Fruit fly (Drosophila melanogaster): Measurements from ENCODE around the gene CG14115.

Gene CG14115

DNA sequence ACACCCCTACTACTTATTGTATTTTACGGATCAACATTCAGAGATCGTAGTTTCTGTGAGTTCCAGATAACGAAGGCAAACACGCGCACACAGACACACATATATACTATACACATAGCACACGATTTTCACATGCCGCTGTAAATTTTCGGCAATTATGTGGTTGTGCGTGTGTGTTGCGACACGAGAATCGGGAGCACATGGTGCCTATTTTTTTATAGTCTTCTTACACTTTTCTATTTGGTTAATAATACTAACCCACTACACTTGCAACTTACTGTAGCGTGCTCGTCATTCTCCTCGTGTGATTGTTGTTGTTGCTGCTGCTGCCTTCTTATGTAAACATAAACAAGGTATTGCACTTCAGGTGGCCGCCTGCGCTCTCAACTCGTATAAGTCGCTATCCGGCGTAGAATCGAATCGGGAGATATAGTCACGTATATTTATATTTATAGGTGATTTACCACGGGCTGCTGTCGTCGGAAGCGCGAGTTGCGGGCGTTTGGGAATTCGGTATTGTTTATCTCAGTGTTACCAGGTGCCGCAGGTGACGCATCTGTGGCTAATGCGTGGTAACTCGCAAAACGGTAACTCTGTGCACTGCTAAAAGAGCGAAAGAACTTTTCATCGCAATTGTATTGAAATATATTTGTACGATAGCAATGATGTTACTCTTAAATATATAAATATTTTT lies 38.9 kb downstream of the CG14115 start, which contains the start of gene Adk2 (continued):
- no peak for TF ChIP-seq CG11762 (GFP tag; optimal IDR thresholded peaks at IDR 0.05; ENCODE audit: insufficient read depth)
- TF ChIP-seq fkh (GFP tag; optimal IDR thresholded peaks at IDR 0.05), result peak; percentile 77
- peak; percentile 52 for TF ChIP-seq CG6163 (GFP tag; IDR thresholded peaks at IDR 0.05)
- TF ChIP-seq dsx (GFP tag; optimal IDR thresholded peaks at IDR 0.05; ENCODE audit: poor library complexity, severe bottlenecking), result no peak
- TF ChIP-seq CG8319 (GFP tag; optimal IDR thresholded peaks at IDR 0.05), result no peak
- no peak for TF ChIP-seq ss (GFP tag; optimal IDR thresholded peaks at IDR 0.05)
- peak; percentile 38 for TF ChIP-seq Eip78C (GFP tag)
- no peak for TF ChIP-seq Hr4 (GFP tag; optimal IDR thresholded peaks at IDR 0.05)
- no peak for TF ChIP-seq acj6 (GFP tag; optimal IDR thresholded peaks at IDR 0.05)
- TF ChIP-seq OdsH (GFP tag; optimal IDR thresholded peaks at IDR 0.05), result no peak
- TF ChIP-seq CG7368 (GFP tag; optimal IDR thresholded peaks at IDR 0.05), result peak; percentile 12
- TF ChIP-seq CG15336 (GFP tag; IDR thresholded peaks at IDR 0.05), result 0 out of 2 replicates have a peak, but pooled peaks have one; percentile 8
- TF ChIP-seq CG6276 (GFP tag; optimal IDR thresholded peaks at IDR 0.05), result no peak
- no peak for TF ChIP-seq CG1621 (tag; optimal IDR thresholded peaks at IDR 0.05)
- no peak for TF ChIP-seq CG11902 (GFP tag; optimal IDR thresholded peaks at IDR 0.05)
- TF ChIP-seq Eip75B (GFP tag; optimal IDR thresholded peaks at IDR 0.05), result no peak
- TF ChIP-seq Eip93F (GFP tag; optimal IDR thresholded peaks at IDR 0.05), result peak; percentile 42
- no peak for TF ChIP-seq achi (GFP tag; optimal IDR thresholded peaks at IDR 0.05)
- TF ChIP-seq Sox15 (GFP tag; optimal IDR thresholded peaks at IDR 0.05), result no peak

DNA sequence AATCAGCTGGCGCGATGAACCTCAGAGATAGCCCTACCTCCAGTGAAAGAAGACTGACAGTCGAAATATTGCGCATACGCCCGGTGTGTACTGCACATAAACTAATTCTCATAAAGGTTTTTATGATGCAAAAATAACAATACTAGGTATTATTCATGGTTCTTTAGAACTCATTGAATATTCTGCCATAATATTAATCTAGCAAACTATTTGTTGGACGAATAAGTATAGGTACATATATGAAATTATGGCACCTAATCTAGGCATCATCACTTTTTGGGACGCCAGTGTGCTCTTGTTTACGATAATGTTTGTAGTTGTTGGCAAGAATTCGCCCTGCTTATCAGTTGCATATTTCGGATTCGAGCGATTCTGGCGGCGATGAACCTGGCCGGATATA lies 39.5 kb downstream of the CG14115 start:
- TF ChIP-seq CG6808 (GFP tag; optimal IDR thresholded peaks at IDR 0.05) (no peak), CG3032 (tag; optimal IDR thresholded peaks at IDR 0.05) (no peak), Sox102F (GFP tag; optimal IDR thresholded peaks at IDR 0.05) (peak; percentile 80), CG6792 (GFP tag; optimal IDR thresholded peaks at IDR 0.05) (peak; percentile 65), CG9139 (GFP tag; optimal IDR thresholded peaks at IDR 0.05) (no peak), Smox (GFP tag; optimal IDR thresholded peaks at IDR 0.05) (peak; percentile 75), lz (GFP tag; optimal IDR thresholded peaks at IDR 0.05) (peak; percentile 79), CG1621 (tag; optimal IDR thresholded peaks at IDR 0.05) (no peak), vri (GFP tag; optimal IDR thresholded peaks at IDR 0.05) (peak; percentile 59), CG3919 (GFP tag; optimal IDR thresholded peaks at IDR 0.05) (peak; percentile 30), Sox14 (GFP tag; optimal IDR thresholded peaks at IDR 0.05) (peak; percentile 53), Met (GFP tag; optimal IDR thresholded peaks at IDR 0.05) (peak; percentile 71), CG8119 (GFP tag; IDR thresholded peaks at IDR 0.05) (no peak), achi (GFP tag; optimal IDR thresholded peaks at IDR 0.05) (peak; percentile 43), topi (GFP tag; optimal IDR thresholded peaks at IDR 0.05) (peak; percentile 73), CG6163 (GFP tag; IDR thresholded peaks at IDR 0.05) (0 out of 3 replicates have a peak, but pooled peaks have one; percentile 14), Hr4 (GFP tag; optimal IDR thresholded peaks at IDR 0.05) (peak; percentile 28), Lpt (GFP tag; optimal IDR thresholded peaks at IDR 0.05) (no peak), Ets96B (tag; optimal IDR thresholded peaks at IDR 0.05) (no peak), CG4318 (GFP tag; optimal IDR thresholded peaks at IDR 0.05) (no peak), CG32006 (GFP tag; optimal IDR thresholded peaks at IDR 0.05) (no peak), fd59A (GFP tag; optimal IDR thresholded peaks at IDR 0.05) (no peak), Hr38 (GFP tag; optimal IDR thresholded peaks at IDR 0.05) (no peak), Eip78C (GFP tag) (peak; percentile 77), CG7368 (GFP tag; optimal IDR thresholded peaks at IDR 0.05) (peak; percentile 53), fd85E (GFP tag; optimal IDR thresholded peaks at IDR 0.05) (no peak), CG10669 (GFP tag; optimal IDR thresholded peaks at IDR 0.05) (no peak), CG15336 (GFP tag; IDR thresholded peaks at IDR 0.05) (peak; percentile 23; the same call in 1 of the 2 replicates), net (GFP tag; optimal IDR thresholded peaks at IDR 0.05) (peak; percentile 42), OdsH (GFP tag; optimal IDR thresholded peaks at IDR 0.05) (peak; percentile 54), pdm3 (GFP tag; optimal IDR thresholded peaks at IDR 0.05) (peak; percentile 50), dac (GFP tag; optimal IDR thresholded peaks at IDR 0.05) (no peak), cyc (GFP tag; optimal IDR thresholded peaks at IDR 0.05) (peak; percentile 60), CG11902 (GFP tag; optimal IDR thresholded peaks at IDR 0.05) (peak; percentile 36), svp (GFP tag) (peak; percentile 97), acj6 (GFP tag; optimal IDR thresholded peaks at IDR 0.05) (peak; percentile 35), CG6854 (GFP tag; optimal IDR thresholded peaks at IDR 0.05) (no peak), CG11294 (GFP tag; IDR thresholded peaks at IDR 0.05) (no peak), Sox15 (GFP tag; optimal IDR thresholded peaks at IDR 0.05) (peak; percentile 32), salr (GFP tag; optimal IDR thresholded peaks at IDR 0.05) (peak in 1 of 2 experiments; percentile 32)
